Worm (Caenorhabditis elegans) whole organism, L2 larva: ENCODE measurements around the gene tmed-10.

ENCODE experiments used
- aly-2 ChIP-seq: fragments of 150-350 bp; optimal IDR thresholded peaks from 2 replicates; lab custom pipeline; 2014; ENCODE audit warnings: missing biosample characterization, missing genetic modification characterization
- crh-2 ChIP-seq: sonication (generic microtip); optimal IDR thresholded peaks from 2 replicates; lab custom pipeline; 2017; ENCODE audit warnings: missing biosample characterization, missing genetic modification characterization
- dmd-4 ChIP-seq: sonication (generic microtip); optimal IDR thresholded peaks from 2 replicates; lab custom pipeline; 2017; ENCODE audit warnings: missing biosample characterization, missing genetic modification characterization
- fos-1 ChIP-seq: fragments of 150-350 bp; optimal IDR thresholded peaks from 2 replicates; lab custom pipeline; 2014; ENCODE audit warnings: missing biosample characterization, missing genetic modification characterization
- mdl-1 ChIP-seq, 2 experiments: fragments of 150-350 bp in 1 of 2; sonication (generic microtip) in 1 of 2; optimal IDR thresholded peaks; 2 replicates each; lab custom pipeline; 2017; ENCODE audit warnings: missing biosample characterization in 2 of 2, missing genetic modification characterization in 2 of 2
- nhr-10 ChIP-seq: sonication (generic microtip); optimal IDR thresholded peaks from 2 replicates; lab custom pipeline; 2017; ENCODE audit warnings: missing biosample characterization, missing genetic modification characterization
- nhr-77 ChIP-seq: fragments of 150-350 bp; optimal IDR thresholded peaks from 2 replicates; lab custom pipeline; 2014; ENCODE audit warnings: missing biosample characterization, missing genetic modification characterization
- snpc-4 ChIP-seq: fragments of 150-350 bp; optimal IDR thresholded peaks from 2 replicates; lab custom pipeline; 2014; ENCODE audit warnings: missing biosample characterization, missing genetic modification characterization
- unc-62 ChIP-seq: fragments of 150-350 bp; optimal IDR thresholded peaks from 2 replicates; lab custom pipeline; 2014; ENCODE audit warnings: missing biosample characterization, missing genetic modification reagents, missing genetic modification characterization
- ztf-4 ChIP-seq: fragments of 150-350 bp; optimal IDR thresholded peaks from 2 replicates; lab custom pipeline; 2014; ENCODE audit warnings: missing biosample characterization, missing genetic modification characterization

DNA sequence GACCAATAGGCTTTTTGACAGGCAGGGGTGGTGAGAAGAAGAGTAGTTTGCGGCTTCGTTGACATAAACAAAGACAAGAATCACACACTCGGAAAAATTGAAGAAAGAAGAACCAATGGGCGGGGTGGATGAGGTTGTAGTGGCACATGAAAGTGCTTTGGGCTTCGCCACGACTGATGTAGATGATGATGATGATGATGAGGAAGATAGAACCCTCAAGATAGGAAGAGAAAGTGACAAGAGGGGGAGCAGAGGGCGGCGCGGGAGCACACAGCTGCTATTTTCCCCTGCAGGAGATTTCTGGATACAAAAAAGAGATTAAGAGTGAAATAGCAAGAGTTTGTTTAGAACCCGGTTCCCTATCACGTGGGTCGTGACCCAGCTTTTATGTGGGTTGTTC is 17.8 kb downstream of the tmed-10 start:
- TF ChIP-seq mdl-1 (tag; optimal IDR thresholded peaks at IDR 0.05; lab: Kevin White, UChicago) (no peak), crh-2 (tag; lab: Kevin White, UChicago) (no peak), snpc-4 (tag; lab: Kevin White, UChicago) (no peak), aly-2 (tag; lab: Kevin White, UChicago) (no peak), nhr-10 (tag; lab: Kevin White, UChicago) (no peak), dmd-4 (tag; lab: Kevin White, UChicago) (no peak), unc-62 (GFP tag; lab: Kevin White, UChicago) (no peak), nhr-77 (tag; lab: Kevin White, UChicago) (no peak), ztf-4 (tag; lab: Kevin White, UChicago) (no peak), fos-1 (tag; lab: Kevin White, UChicago) (no peak)
